Fruit fly (Drosophila melanogaster) whole organism, embryonic: ENCODE measurements around the gene Nlg4.
A peak's percentile ranks its signal among the peaks of the same experiment; 100 is the strongest.

ENCODE experiments used
- CG10267 ChIP-seq: fragments of 200-800 bp; sonication (Bioruptor generic); optimal IDR thresholded peaks from 2 replicates; lab custom pipeline; 2018; ENCODE audit warnings: missing biosample characterization, mild to moderate bottlenecking, missing genetic modification characterization, moderate library complexity
- CG11504 ChIP-seq: fragments of 200-800 bp; sonication (Bioruptor generic); optimal IDR thresholded peaks from 3 replicates; lab custom pipeline; 2019; ENCODE audit warnings: missing biosample characterization, mild to moderate bottlenecking, missing genetic modification characterization, moderate library complexity
- CG1233 ChIP-seq: fragments of 200-800 bp; sonication (Bioruptor generic); optimal IDR thresholded peaks from 4 replicates; lab custom pipeline; 2018; ENCODE audit warnings: missing biosample characterization, mild to moderate bottlenecking, missing genetic modification characterization
- CG15269 ChIP-seq: fragments of 200-800 bp; sonication (Bioruptor generic); optimal IDR thresholded peaks from 2 replicates; lab custom pipeline; 2018; ENCODE audit warnings: missing biosample characterization, mild to moderate bottlenecking, missing genetic modification characterization, moderate library complexity
- CG16863 ChIP-seq: fragments of 200-800 bp; sonication (Bioruptor generic); optimal IDR thresholded peaks from 3 replicates; lab custom pipeline; 2016; ENCODE audit warnings: missing biosample characterization, missing genetic modification characterization
- CG17359 ChIP-seq: fragments of 200-800 bp; sonication (Bioruptor generic); optimal IDR thresholded peaks from 3 replicates; lab custom pipeline; 2018; ENCODE audit warnings: missing biosample characterization, mild to moderate bottlenecking, missing genetic modification characterization, moderate library complexity
- CG17361 ChIP-seq: fragments of 200-800 bp; sonication (Bioruptor generic); IDR thresholded peaks from 3 replicates; pipeline ENCODE4 v1.3.6; 2022; ENCODE audit warnings: missing biosample characterization, missing genetic modification characterization
- CG17385 ChIP-seq: fragments of 200-800 bp; sonication (Bioruptor generic); optimal IDR thresholded peaks from 3 replicates; lab custom pipeline; 2018; ENCODE audit warnings: missing biosample characterization, mild to moderate bottlenecking, missing genetic modification characterization
- CG18011 ChIP-seq: fragments of 200-800 bp; sonication (Bioruptor generic); optimal IDR thresholded peaks from 2 replicates; lab custom pipeline; 2017; ENCODE audit warnings: missing biosample characterization, missing genetic modification characterization, mild to moderate bottlenecking, moderate library complexity, missing genotype
- CG1832 ChIP-seq: fragments of 200-800 bp; sonication (Bioruptor generic); optimal IDR thresholded peaks from 2 replicates; lab custom pipeline; 2017; ENCODE audit warnings: missing biosample characterization, mild to moderate bottlenecking, missing genetic modification characterization, inconsistent platforms
- CG2678 ChIP-seq: fragments of 200-800 bp; sonication (Bioruptor generic); optimal IDR thresholded peaks from 3 replicates; lab custom pipeline; 2019; ENCODE audit warnings: missing biosample characterization, mild to moderate bottlenecking, missing genetic modification characterization, moderate library complexity
- CG2875 ChIP-seq: fragments of 200-800 bp; sonication (Bioruptor generic); optimal IDR thresholded peaks from 2 replicates; lab custom pipeline; 2017; ENCODE audit warnings: missing biosample characterization, mild to moderate bottlenecking, missing genetic modification characterization, missing genetic modification reagents
- CG30020 ChIP-seq: fragments of 200-800 bp; optimal IDR thresholded peaks from 2 replicates; lab custom pipeline; 2019; ENCODE audit warnings: missing biosample characterization, mild to moderate bottlenecking, missing genetic modification characterization, moderate library complexity
- CG30403 ChIP-seq: fragments of 200-800 bp; sonication (Bioruptor generic); optimal IDR thresholded peaks from 3 replicates; lab custom pipeline; 2016; ENCODE audit warnings: missing biosample characterization, missing genetic modification characterization
- CG3407 ChIP-seq: fragments of 200-800 bp; sonication (Bioruptor generic); optimal IDR thresholded peaks from 2 replicates; lab custom pipeline; 2018; ENCODE audit warnings: missing biosample characterization, mild to moderate bottlenecking, missing genetic modification characterization
- CG34422 ChIP-seq: fragments of 200-800 bp; sonication (Bioruptor generic); IDR thresholded peaks from 3 replicates; pipeline ENCODE4 v1.3.6; 2022; ENCODE audit warnings: missing biosample characterization, missing genetic modification characterization
- CG4617 ChIP-seq: fragments of 200-800 bp; sonication (Bioruptor generic); optimal IDR thresholded peaks from 3 replicates; lab custom pipeline; 2016; ENCODE audit warnings: missing biosample characterization, missing genetic modification characterization, borderline replicate concordance
- CG4854 ChIP-seq: fragments of 200-800 bp; sonication (Bioruptor generic); optimal IDR thresholded peaks from 2 replicates; lab custom pipeline; 2016; ENCODE audit warnings: missing biosample characterization, missing genetic modification characterization, inconsistent platforms
- CG6175 ChIP-seq: fragments of 200-800 bp; sonication (Bioruptor generic); IDR thresholded peaks from 3 replicates; pipeline ENCODE4 v1.3.6; 2022; ENCODE audit warnings: missing biosample characterization, missing genetic modification characterization
- CG6683 ChIP-seq: fragments of 200-800 bp; sonication (Bioruptor generic); optimal IDR thresholded peaks from 2 replicates; lab custom pipeline; 2017; ENCODE audit warnings: missing biosample characterization, mild to moderate bottlenecking, missing genetic modification characterization, missing genetic modification reagents
- CG7357 ChIP-seq: fragments of 200-800 bp; sonication (Bioruptor generic); IDR thresholded peaks from 3 replicates; pipeline ENCODE4 v1.3.6; 2022; ENCODE audit warnings: missing biosample characterization, missing genetic modification characterization
- CG8388 ChIP-seq: fragments of 200-800 bp; sonication (Bioruptor generic); optimal IDR thresholded peaks from 2 replicates; lab custom pipeline; 2019; ENCODE audit warnings: missing biosample characterization, mild to moderate bottlenecking, missing genetic modification characterization, moderate library complexity
- CG9876 ChIP-seq: fragments of 200-800 bp; sonication (Bioruptor generic); optimal IDR thresholded peaks from 2 replicates; lab custom pipeline; 2016; ENCODE audit warnings: missing biosample characterization, missing genetic modification characterization
- H15 ChIP-seq: fragments of 200-800 bp; sonication (Bioruptor generic); IDR thresholded peaks from 3 replicates; pipeline ENCODE4 v1.3.6; 2022; ENCODE audit warnings: missing biosample characterization, missing genetic modification characterization
- Lpt ChIP-seq: fragments of >200 bp; optimal IDR thresholded peaks from 2 replicates; lab custom pipeline; 2018; ENCODE audit warnings: missing biosample characterization, missing genetic modification characterization
- Mrtf ChIP-seq: fragments of 200-800 bp; sonication (Bioruptor generic); IDR thresholded peaks from 3 replicates; pipeline ENCODE4 v1.3.6; 2022; ENCODE audit warnings: missing biosample characterization, missing genetic modification characterization
- Oli ChIP-seq: fragments of 200-800 bp; sonication (Bioruptor generic); optimal IDR thresholded peaks from 2 replicates; lab custom pipeline; 2018; ENCODE audit warnings: missing biosample characterization, mild to moderate bottlenecking, missing genetic modification characterization, moderate library complexity
- Poxn ChIP-seq: fragments of 200-800 bp; sonication (Bioruptor generic); IDR thresholded peaks from 2 replicates; pipeline ENCODE4 v1.3.6; 2022; ENCODE audit warnings: missing biosample characterization, missing genetic modification characterization
- Rx ChIP-seq: fragments of 200-800 bp; sonication (Bioruptor generic); IDR thresholded peaks from 2 replicates; pipeline ENCODE4 v1.3.6; 2022; ENCODE audit warnings: missing biosample characterization, missing genetic modification characterization
- amos ChIP-seq: fragments of 200-800 bp; sonication (Bioruptor generic); IDR thresholded peaks from 2 replicates; pipeline ENCODE4 v1.3.6; 2022; ENCODE audit warnings: missing biosample characterization, missing genetic modification characterization; ENCODE audit not compliant: partially characterized antibody
- chn ChIP-seq: fragments of 200-800 bp; sonication (Bioruptor generic); optimal IDR thresholded peaks from 2 replicates; lab custom pipeline; 2016; ENCODE audit warnings: missing biosample characterization, missing genetic modification characterization
- dimm ChIP-seq: fragments of 200-800 bp; sonication (Bioruptor generic); IDR thresholded peaks from 2 replicates; pipeline ENCODE4 v1.3.6; 2022; ENCODE audit warnings: missing biosample characterization, missing genetic modification characterization
- dpn ChIP-seq, 2 experiments: fragments of 200-800 bp; sonication (Bioruptor generic); optimal IDR thresholded peaks; 3 replicates each; lab custom pipeline; 2016; ENCODE audit warnings: missing biosample characterization in 2 of 2, missing genetic modification characterization in 2 of 2
- en ChIP-seq: fragments of 200-800 bp; sonication (Bioruptor generic); optimal IDR thresholded peaks from 2 replicates; lab custom pipeline; 2016; ENCODE audit warnings: missing biosample characterization, missing genetic modification characterization
- esg ChIP-seq: fragments of 200-800 bp; sonication (Bioruptor generic); conservative IDR thresholded peaks from 2 replicates; pipeline ENCODE4 v1.3.6; 2022; ENCODE audit warnings: missing biosample characterization, missing genetic modification characterization
- fd102C ChIP-seq: fragments of 200-800 bp; sonication (Bioruptor generic); optimal IDR thresholded peaks from 2 replicates; lab custom pipeline; 2018; ENCODE audit warnings: missing biosample characterization, mild to moderate bottlenecking, missing genetic modification characterization, moderate library complexity
- grau ChIP-seq: fragments of 200-800 bp; optimal IDR thresholded peaks from 3 replicates; lab custom pipeline; 2019; ENCODE audit warnings: missing biosample characterization, mild to moderate bottlenecking, missing genetic modification characterization, moderate library complexity
- jigr1 ChIP-seq: fragments of 200-800 bp; sonication (Bioruptor generic); IDR thresholded peaks from 3 replicates; pipeline ENCODE4 v1.3.6; 2022; ENCODE audit warnings: missing biosample characterization, missing genetic modification characterization
- lov ChIP-seq, 2 experiments: fragments of 200-800 bp in 1 of 2; fragments of >200 bp in 1 of 2; sonication (Bioruptor generic) in 1 of 2; IDR thresholded peaks in 1 of 2; optimal IDR thresholded peaks in 1 of 2; 2 replicates in 1 of 2; 3 replicates in 1 of 2; pipeline versions ENCODE4 v1.3.6 to Lab custom; 2017 to 2022; ENCODE audit warnings: missing biosample characterization in 1 of 2, missing genetic modification characterization in 1 of 2
- mam ChIP-seq: fragments of 200-800 bp; sonication (Bioruptor generic); optimal IDR thresholded peaks from 3 replicates; lab custom pipeline; 2016; ENCODE audit warnings: missing biosample characterization, missing genetic modification characterization
- mirr ChIP-seq: fragments of 200-800 bp; sonication (Bioruptor generic); optimal IDR thresholded peaks from 3 replicates; lab custom pipeline; 2018; ENCODE audit warnings: missing biosample characterization, mild to moderate bottlenecking, missing genetic modification characterization
- nom ChIP-seq: fragments of 200-800 bp; sonication (Bioruptor generic); optimal IDR thresholded peaks from 2 replicates; lab custom pipeline; 2017; ENCODE audit warnings: missing biosample characterization, missing genetic modification characterization, mild to moderate bottlenecking, moderate library complexity, missing genetic modification reagents
- pho ChIP-seq: fragments of 200-800 bp; sonication (Bioruptor generic); optimal IDR thresholded peaks from 2 replicates; lab custom pipeline; 2016; ENCODE audit warnings: missing biosample characterization, missing genetic modification characterization
- pros ChIP-seq: fragments of 200-800 bp; sonication (Bioruptor generic); optimal IDR thresholded peaks from 3 replicates; lab custom pipeline; 2019; ENCODE audit warnings: missing biosample characterization, mild to moderate bottlenecking, missing genetic modification characterization, moderate library complexity
- pum ChIP-seq: fragments of 200-800 bp; sonication (Bioruptor generic); optimal IDR thresholded peaks from 2 replicates; lab custom pipeline; 2016; ENCODE audit warnings: missing biosample characterization, missing genetic modification characterization
- sima ChIP-seq: fragments of 200-800 bp; sonication (Bioruptor generic); optimal IDR thresholded peaks from 2 replicates; lab custom pipeline; 2016; ENCODE audit warnings: missing biosample characterization, missing genetic modification characterization
- ssp ChIP-seq: fragments of 200-800 bp; sonication (Bioruptor generic); IDR thresholded peaks from 2 replicates; pipeline ENCODE4 v1.3.6; 2022; ENCODE audit warnings: missing biosample characterization, missing genetic modification characterization
- wdn ChIP-seq: fragments of 200-800 bp; sonication (Bioruptor generic); IDR thresholded peaks from 2 replicates; pipeline ENCODE4 v1.3.6; 2022; ENCODE audit warnings: missing biosample characterization, missing genetic modification characterization

Nlg4 gene

DNA sequence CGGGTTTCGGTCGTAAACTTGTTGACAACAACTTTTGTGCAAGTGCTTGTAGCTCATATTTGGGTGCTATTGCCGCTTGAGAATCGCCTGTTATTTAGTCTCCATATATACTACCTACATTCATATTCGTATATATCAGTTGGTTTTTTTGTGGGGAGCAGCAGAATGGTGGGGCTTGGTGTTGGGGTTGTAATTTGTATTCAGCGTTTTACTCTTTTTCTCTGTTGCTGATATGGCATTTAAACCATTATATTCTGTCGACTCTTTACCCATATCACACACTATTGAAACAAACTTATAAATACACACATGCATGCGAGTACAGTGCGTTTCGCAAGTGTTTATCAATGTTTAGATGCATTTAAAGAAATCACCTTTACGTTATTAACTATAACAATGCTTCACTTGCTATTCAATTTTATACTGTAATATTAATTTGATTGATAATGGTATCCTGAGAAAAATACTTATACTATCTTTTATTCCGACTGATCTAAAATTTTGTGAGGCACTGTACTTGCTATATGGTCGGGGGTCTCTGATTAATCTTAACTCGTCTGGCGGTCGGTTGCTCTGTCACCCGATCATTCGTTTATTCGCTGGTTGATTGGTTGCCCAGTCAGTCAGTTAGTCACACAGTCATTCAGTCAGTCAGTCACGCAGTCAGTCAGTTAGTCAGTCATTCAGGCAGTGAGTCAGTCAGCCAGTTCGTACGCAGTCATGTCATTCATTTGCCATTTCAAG lies 56.8 kb downstream of the Nlg4 start (continued):
- TF ChIP-seq pros (GFP tag; lab: Kevin White, UChicago) (no peak), CG11504 (tag; lab: Kevin White, UChicago) (peak; percentile 92), CG4617 (GFP tag; lab: Kevin White, UChicago) (peak; percentile 19), CG6683 (GFP tag; lab: Kevin White, UChicago) (peak; percentile 84), CG1233 (GFP tag; lab: Kevin White, UChicago) (peak; percentile 87), dimm (GFP tag; lab: Robert Waterston, UW) (peak; percentile 29; the same call in 1 of the 2 replicates), CG1832 (GFP tag; lab: Kevin White, UChicago) (no peak), Mrtf (peak; percentile 81), CG15269 (peak; percentile 94), CG9876 (GFP tag; lab: Kevin White, UChicago) (no peak), pho (GFP tag; lab: Kevin White, UChicago) (peak; percentile 86), mam (peak; percentile 83), Poxn (GFP tag; lab: Robert Waterston, UW) (no peak; the same call in 1 of the 2 replicates), pum (GFP tag; lab: Kevin White, UChicago) (peak; percentile 28), sima (no peak), esg (GFP tag; lab: Robert Waterston, UW) (peak; percentile 83), Oli (peak; percentile 89), CG16863 (peak; percentile 54), jigr1 (GFP tag; lab: Robert Waterston, UW) (peak; percentile 73; the same call in 2 of the 3 replicates), CG3407 (GFP tag; lab: Kevin White, UChicago) (peak; percentile 68), grau (tag; lab: Kevin White, UChicago) (peak; percentile 92), CG17359 (tag; lab: Kevin White, UChicago) (peak; percentile 91), CG10267 (tag; lab: Kevin White, UChicago) (peak; percentile 78), Rx (GFP tag; lab: Robert Waterston, UW) (no peak; the same call in 1 of the 2 replicates), H15 (GFP tag; lab: Robert Waterston, UW) (peak; percentile 78), CG8388 (GFP tag; lab: Kevin White, UChicago) (peak; percentile 97), nom (GFP tag; lab: Kevin White, UChicago) (peak; percentile 90), CG2678 (tag; lab: Kevin White, UChicago) (peak; percentile 96), CG34422 (GFP tag; lab: Robert Waterston, UW) (peak; percentile 82), CG30020 (tag; lab: Kevin White, UChicago) (peak; percentile 37), fd102C (GFP tag; lab: Kevin White, UChicago) (no peak), mirr (peak; percentile 92), CG17385 (GFP tag; lab: Kevin White, UChicago) (peak; percentile 86), CG30403 (GFP tag; lab: Kevin White, UChicago) (peak; percentile 79), en (GFP tag; lab: Kevin White, UChicago) (no peak), wdn (GFP tag; lab: Robert Waterston, UW) (peak; percentile 79), CG17361 (GFP tag; lab: Robert Waterston, UW) (peak; percentile 79), ssp (GFP tag; lab: Robert Waterston, UW) (peak; percentile 53), CG4854 (GFP tag; lab: Kevin White, UChicago) (peak; percentile 69), lov (optimal IDR thresholded peaks at IDR 0.05; lab: Kevin White, UChicago) (no peak), lov (GFP tag; IDR thresholded peaks at IDR 0.05; lab: Robert Waterston, UW) (no peak), Lpt (no peak), chn (GFP tag; lab: Kevin White, UChicago) (no peak), CG18011 (GFP tag; lab: Kevin White, UChicago) (peak; percentile 55), CG2875 (GFP tag; lab: Kevin White, UChicago) (peak; percentile 62), amos (no peak), dpn (GFP tag; optimal IDR thresholded peaks at IDR 0.05; lab: Kevin White, UChicago) (peak; percentile 77 to 80), CG6175 (GFP tag; lab: Robert Waterston, UW) (0 out of 3 replicates have a peak, but pooled peaks have one; percentile 35), CG7357 (GFP tag; lab: Robert Waterston, UW) (peak; percentile 62; the same call in 2 of the 3 replicates)
